Worm (Caenorhabditis elegans) whole organism, midembryonic: ENCODE results near the gene ubh-4.

Source experiments
- cog-1 ChIP-seq: sonication (generic microtip); optimal IDR thresholded peaks from 2 replicates; lab custom pipeline; 2016; ENCODE audit warnings: missing genetic modification characterization, missing compliant biosample characterization
- tab-1 ChIP-seq: fragments of 200-800 bp; sonication (Bioruptor generic); IDR thresholded peaks from 2 replicates; pipeline ENCODE4 v1.3.6; 2022; ENCODE audit warnings: missing genetic modification characterization, missing compliant biosample characterization

ce11 chrII:8065985-8066384 lies 26.6 kb upstream of the ubh-4 start, which contains the start of gene pdha-1:
- TF ChIP-seq cog-1, result no peak
- no peak for TF ChIP-seq tab-1 (GFP tag; lab: Robert Waterston, UW)
